Fruit fly (Drosophila melanogaster): ENCODE data around the gene Droj2.

Gene Droj2

dm6 chr3R:13388160-13388870, 6.4 kb downstream of the Droj2 start, which contains the start of gene CG9799 (continued):
- TF ChIP-seq cg (GFP tag; optimal IDR thresholded peaks at IDR 0.05) = no peak
- no peak for TF ChIP-seq CG32772 (GFP tag; IDR thresholded peaks at IDR 0.05)
- no peak for TF ChIP-seq CG6654 (GFP tag; optimal IDR thresholded peaks at IDR 0.05)
- TF ChIP-seq CG12391 (tag; optimal IDR thresholded peaks at IDR 0.05) = no peak
- 0 out of 2 replicates have a peak, but pooled peaks have one; percentile 21 for TF ChIP-seq ara (GFP tag; IDR thresholded peaks at IDR 0.05)
- no peak for TF ChIP-seq CG17802 (tag; optimal IDR thresholded peaks at IDR 0.05)
- no peak for TF ChIP-seq gsb (GFP tag; IDR thresholded peaks at IDR 0.05)
- TF ChIP-seq lola (GFP tag; optimal IDR thresholded peaks at IDR 0.05) = no peak
- no peak for TF ChIP-seq CG31224 (GFP tag; IDR thresholded peaks at IDR 0.05)
- no peak for TF ChIP-seq shn (GFP tag; optimal IDR thresholded peaks at IDR 0.05)
- TF ChIP-seq ash1 (GFP tag; optimal IDR thresholded peaks at IDR 0.05) = no peak
- TF ChIP-seq CG14860 (GFP tag; IDR thresholded peaks at IDR 0.05; ENCODE audit: partially characterized antibody) = no peak
- no peak for TF ChIP-seq CG10274 (GFP tag; optimal IDR thresholded peaks at IDR 0.05)
- no peak for TF ChIP-seq Meics (GFP tag; optimal IDR thresholded peaks at IDR 0.05)
- no peak for TF ChIP-seq sima (GFP tag; optimal IDR thresholded peaks at IDR 0.05)
- TF ChIP-seq Lpt (GFP tag; optimal IDR thresholded peaks at IDR 0.05) = no peak
- TF ChIP-seq CG1603 (tag; optimal IDR thresholded peaks at IDR 0.05) = no peak
- no peak for TF ChIP-seq p53 (GFP tag; optimal IDR thresholded peaks at IDR 0.05)
- no peak for TF ChIP-seq Dek (tag; optimal IDR thresholded peaks at IDR 0.05)
- TF ChIP-seq Poxn (GFP tag; IDR thresholded peaks at IDR 0.05) = no peak
- TF ChIP-seq bbx (GFP tag; IDR thresholded peaks at IDR 0.05; ENCODE audit: partially characterized antibody) = 0 out of 2 replicates have a peak, but pooled peaks have one; percentile 26
- no peak for TF ChIP-seq CG10366 (GFP tag; IDR thresholded peaks at IDR 0.05)
- no peak for TF ChIP-seq tap (tag; optimal IDR thresholded peaks at IDR 0.05)
- peak; percentile 63 for TF ChIP-seq stwl (tag; optimal IDR thresholded peaks at IDR 0.05)
- TF ChIP-seq MESR4 (GFP tag; optimal IDR thresholded peaks at IDR 0.05) = peak; percentile 71
- TF ChIP-seq HHEX (GFP tag; optimal IDR thresholded peaks at IDR 0.05) = no peak
- no peak for TF ChIP-seq ATbp (GFP tag; optimal IDR thresholded peaks at IDR 0.05)
- no peak for TF ChIP-seq CG9817 (tag; optimal IDR thresholded peaks at IDR 0.05)
- TF ChIP-seq CG14965 (GFP tag; optimal IDR thresholded peaks at IDR 0.05; ENCODE audit: borderline replicate concordance) = no peak
- peak; percentile 32; the same call in 1 of the 2 replicates for TF ChIP-seq nerfin-2 (GFP tag; IDR thresholded peaks at IDR 0.05; ENCODE audit: partially characterized antibody)
- no peak for TF ChIP-seq Jarid2 (GFP tag; optimal IDR thresholded peaks at IDR 0.05)
- no peak for TF ChIP-seq CG16813 (GFP tag; IDR thresholded peaks at IDR 0.05; ENCODE audit: partially characterized antibody)
- TF ChIP-seq dpn (GFP tag; optimal IDR thresholded peaks at IDR 0.05) = no peak
- no peak for TF ChIP-seq gsb-n (tag; optimal IDR thresholded peaks at IDR 0.05)
- no peak for TF ChIP-seq CG11456 (GFP tag; IDR thresholded peaks at IDR 0.05)
- no peak for TF ChIP-seq slp2 (GFP tag; optimal IDR thresholded peaks at IDR 0.05)
- no peak for TF ChIP-seq Asciz (GFP tag; optimal IDR thresholded peaks at IDR 0.05)
- TF ChIP-seq CG9797 (GFP tag; optimal IDR thresholded peaks at IDR 0.05) = peak; percentile 90
- no peak for TF ChIP-seq H2.0 (GFP tag; IDR thresholded peaks at IDR 0.05)
- peak; percentile 66 for TF ChIP-seq YL-1 (GFP tag; optimal IDR thresholded peaks at IDR 0.05)
- no peak for TF ChIP-seq ap (GFP tag; IDR thresholded peaks at IDR 0.05)
- TF ChIP-seq crp (GFP tag; optimal IDR thresholded peaks at IDR 0.05) = peak in 1 of 2 experiments; percentile 54
- peak; percentile 70 for TF ChIP-seq onecut (GFP tag; IDR thresholded peaks at IDR 0.05)
- no peak for TF ChIP-seq CG1792 (GFP tag; optimal IDR thresholded peaks at IDR 0.05)
- TF ChIP-seq MBD-R2 (GFP tag; IDR thresholded peaks at IDR 0.05) = peak; percentile 42; the same call in 1 of the 2 replicates
- TF ChIP-seq CG4707 (GFP tag; optimal IDR thresholded peaks at IDR 0.05) = no peak
- peak; percentile 46; the same call in 1 of the 2 replicates for TF ChIP-seq CG13287 (GFP tag; IDR thresholded peaks at IDR 0.05; ENCODE audit: partially characterized antibody)
- no peak for TF ChIP-seq Ptx1 (GFP tag; IDR thresholded peaks at IDR 0.05)
